Worm (Caenorhabditis elegans) whole organism, mixed stage, embryonic: ENCODE measurements around the gene unc-79.

Experiments
- blmp-1 ChIP-seq: fragments of 150-350 bp; optimal IDR thresholded peaks from 2 replicates; lab custom pipeline; 2014; ENCODE audit warnings: missing biosample characterization, missing genetic modification characterization
- lin-13 ChIP-seq: fragments of 150-350 bp; optimal IDR thresholded peaks from 2 replicates; lab custom pipeline; 2014; ENCODE audit warnings: missing biosample characterization, missing genetic modification characterization
- mep-1 ChIP-seq: fragments of 150-350 bp; optimal IDR thresholded peaks from 2 replicates; lab custom pipeline; 2017; ENCODE audit warnings: missing biosample characterization, missing genetic modification reagents, missing genetic modification characterization, inconsistent platforms
- sptf-1 ChIP-seq: sonication (generic microtip); optimal IDR thresholded peaks from 2 replicates; lab custom pipeline; 2017; ENCODE audit warnings: mild to moderate bottlenecking, missing genetic modification characterization, moderate library complexity, missing compliant biosample characterization
- unc-39 ChIP-seq: fragments of 150-350 bp; optimal IDR thresholded peaks from 2 replicates; lab custom pipeline; 2014; ENCODE audit warnings: missing biosample characterization, missing genetic modification characterization

DNA sequence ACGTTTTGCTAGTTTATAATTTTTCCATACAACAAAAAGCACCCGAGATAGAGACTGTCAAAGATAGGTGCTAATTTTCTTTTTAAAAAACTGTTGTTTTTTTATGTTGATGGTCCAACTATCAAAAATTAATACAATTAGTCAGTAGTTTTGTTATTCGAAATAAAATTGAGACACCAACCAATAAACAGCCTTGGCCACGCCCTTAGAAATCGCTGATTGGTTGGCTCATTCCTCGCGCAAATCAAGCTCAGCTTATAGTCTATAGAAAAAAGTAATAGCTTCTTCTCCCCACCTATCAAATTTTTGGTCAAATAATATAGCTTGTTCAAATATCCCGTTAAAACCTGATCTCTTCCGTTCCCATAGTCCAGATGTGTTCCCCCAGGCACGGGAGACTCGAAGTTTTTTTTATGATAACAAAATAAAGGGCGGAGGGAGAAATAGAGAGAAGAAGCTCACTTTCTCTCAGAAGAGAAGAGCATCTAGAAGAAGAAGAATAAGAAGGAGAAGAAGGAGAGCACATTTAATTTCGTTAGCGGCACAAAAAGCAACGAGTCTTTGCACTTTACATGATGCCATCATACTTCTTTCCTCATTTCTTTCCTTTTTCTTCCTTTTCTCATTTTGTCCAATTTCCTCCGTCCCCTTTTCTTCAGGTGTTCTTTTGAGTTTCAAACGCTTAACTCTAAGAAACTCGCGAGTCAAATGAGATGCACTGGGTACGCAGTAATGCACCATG lies 65.6 kb downstream of the unc-79 start:
- TF ChIP-seq sptf-1 (tag; lab: Kevin White, UChicago) (no peak), lin-13 (tag; lab: Kevin White, UChicago) (no peak), blmp-1 (no peak), unc-39 (no peak), mep-1 (tag; lab: Kevin White, UChicago) (no peak)
